Fruit fly (Drosophila melanogaster) whole organism, embryonic: ENCODE measurements around the gene ssh.

Experiments used
- Abd-B ChIP-seq: fragments of 200-800 bp; sonication (Bioruptor generic); optimal IDR thresholded peaks from 2 replicates; lab custom pipeline; 2018; ENCODE audit warnings: missing biosample characterization, mild to moderate bottlenecking, missing genetic modification characterization, moderate library complexity
- Bgb ChIP-seq: fragments of 200-800 bp; sonication (Bioruptor generic); IDR thresholded peaks from 2 replicates; pipeline ENCODE4 v1.3.6; 2022; ENCODE audit warnings: missing biosample characterization, missing genetic modification characterization; ENCODE audit not compliant: partially characterized antibody
- CG10274 ChIP-seq: fragments of 200-800 bp; sonication (Bioruptor generic); optimal IDR thresholded peaks from 3 replicates; lab custom pipeline; 2017; ENCODE audit warnings: missing biosample characterization, mild to moderate bottlenecking, missing genetic modification characterization
- CG11398 ChIP-seq: fragments of 200-800 bp; sonication (Bioruptor generic); optimal IDR thresholded peaks from 2 replicates; lab custom pipeline; 2016; ENCODE audit warnings: missing biosample characterization, missing genetic modification characterization
- CG12659 ChIP-seq: fragments of 200-800 bp; sonication (Bioruptor generic); optimal IDR thresholded peaks from 3 replicates; lab custom pipeline; 2017; ENCODE audit warnings: mild to moderate bottlenecking, missing biosample characterization, missing genetic modification reagents, missing genetic modification characterization
- CG12744 ChIP-seq: fragments of 200-800 bp; sonication (Bioruptor generic); optimal IDR thresholded peaks from 2 replicates; lab custom pipeline; 2016; ENCODE audit warnings: missing biosample characterization, missing genetic modification characterization
- CG12942 ChIP-seq: fragments of 200-800 bp; sonication (Bioruptor generic); optimal IDR thresholded peaks from 3 replicates; lab custom pipeline; 2016; ENCODE audit warnings: missing biosample characterization, missing genetic modification characterization
- CG16863 ChIP-seq: fragments of 200-800 bp; sonication (Bioruptor generic); optimal IDR thresholded peaks from 3 replicates; lab custom pipeline; 2016; ENCODE audit warnings: missing biosample characterization, missing genetic modification characterization
- CG17186 ChIP-seq: fragments of 200-800 bp; sonication (Bioruptor generic); optimal IDR thresholded peaks from 3 replicates; lab custom pipeline; 2017; ENCODE audit warnings: missing biosample characterization, missing genetic modification reagents, missing genetic modification characterization
- CG17612 ChIP-seq: fragments of 200-800 bp; sonication (Bioruptor generic); IDR thresholded peaks from 2 replicates; pipeline ENCODE4 v1.3.6; 2022; ENCODE audit warnings: missing biosample characterization, missing genetic modification characterization
- CG2889 ChIP-seq: fragments of 200-800 bp; sonication (Bioruptor generic); IDR thresholded peaks from 3 replicates; pipeline ENCODE4 v1.3.6; 2022; ENCODE audit warnings: missing biosample characterization, missing genetic modification characterization
- CG30403 ChIP-seq: fragments of 200-800 bp; sonication (Bioruptor generic); optimal IDR thresholded peaks from 3 replicates; lab custom pipeline; 2016; ENCODE audit warnings: missing biosample characterization, missing genetic modification characterization
- CG32532 ChIP-seq: fragments of 200-800 bp; sonication (Bioruptor generic); IDR thresholded peaks from 2 replicates; pipeline ENCODE4 v1.3.6; 2022; ENCODE audit warnings: missing biosample characterization, missing genetic modification characterization
- CG33213 ChIP-seq: fragments of 200-800 bp; sonication (Bioruptor generic); optimal IDR thresholded peaks from 3 replicates; lab custom pipeline; 2016; ENCODE audit warnings: missing biosample characterization, missing genetic modification characterization
- CG4424 ChIP-seq: fragments of 200-800 bp; sonication (Bioruptor generic); optimal IDR thresholded peaks from 3 replicates; lab custom pipeline; 2016; ENCODE audit warnings: missing biosample characterization, missing genetic modification characterization
- CG7987 ChIP-seq: fragments of 200-800 bp; sonication (Bioruptor generic); optimal IDR thresholded peaks from 2 replicates; lab custom pipeline; 2018; ENCODE audit warnings: missing biosample characterization, mild to moderate bottlenecking, missing genetic modification characterization, moderate library complexity
- CG8359 ChIP-seq: fragments of 200-800 bp; sonication (Bioruptor generic); optimal IDR thresholded peaks from 2 replicates; lab custom pipeline; 2017; ENCODE audit warnings: missing biosample characterization, mild to moderate bottlenecking, missing genetic modification characterization, borderline replicate concordance
- CG9727 ChIP-seq: fragments of 200-800 bp; sonication (Bioruptor generic); optimal IDR thresholded peaks from 3 replicates; lab custom pipeline; 2017; ENCODE audit warnings: missing biosample characterization, mild to moderate bottlenecking, missing genetic modification characterization
- CG9797 ChIP-seq: fragments of 200-800 bp; sonication (Bioruptor generic); optimal IDR thresholded peaks from 3 replicates; lab custom pipeline; 2018; ENCODE audit warnings: missing biosample characterization, mild to moderate bottlenecking, missing genetic modification characterization
- Dad ChIP-seq: fragments of 200-800 bp; sonication (Bioruptor generic); optimal IDR thresholded peaks from 3 replicates; lab custom pipeline; 2016; ENCODE audit warnings: missing biosample characterization, missing genetic modification characterization
- Drgx ChIP-seq: fragments of 200-800 bp; sonication (Bioruptor generic); IDR thresholded peaks from 2 replicates; pipeline ENCODE4 v1.3.6; 2022; ENCODE audit warnings: missing biosample characterization, missing genetic modification characterization
- Gug ChIP-seq: fragments of 200-800 bp; sonication (Bioruptor generic); IDR thresholded peaks from 4 replicates; pipeline ENCODE4 v1.3.6; 2022; ENCODE audit warnings: missing biosample characterization, missing genetic modification characterization
- HLH54F ChIP-seq: fragments of 200-800 bp; sonication (Bioruptor generic); optimal IDR thresholded peaks from 3 replicates; lab custom pipeline; 2016; ENCODE audit warnings: missing biosample characterization, missing genetic modification characterization
- HLHmδ ChIP-seq: fragments of 200-800 bp; sonication (Bioruptor generic); optimal IDR thresholded peaks from 2 replicates; lab custom pipeline; 2018; ENCODE audit warnings: missing biosample characterization, mild to moderate bottlenecking, missing genetic modification characterization, moderate library complexity
- HmgD ChIP-seq: fragments of 200-800 bp; sonication (Bioruptor generic); optimal IDR thresholded peaks from 3 replicates; lab custom pipeline; 2016; ENCODE audit warnings: missing biosample characterization, missing genetic modification characterization
- Mes4 ChIP-seq: fragments of 200-800 bp; sonication (Bioruptor generic); optimal IDR thresholded peaks from 2 replicates; lab custom pipeline; 2016; ENCODE audit warnings: missing biosample characterization, missing genetic modification characterization
- amos ChIP-seq: fragments of 200-800 bp; sonication (Bioruptor generic); IDR thresholded peaks from 2 replicates; pipeline ENCODE4 v1.3.6; 2022; ENCODE audit warnings: missing biosample characterization, missing genetic modification characterization; ENCODE audit not compliant: partially characterized antibody
- ase ChIP-seq: fragments of 200-800 bp; sonication (Bioruptor generic); IDR thresholded peaks from 3 replicates; pipeline ENCODE4 v1.3.6; 2022; ENCODE audit warnings: missing biosample characterization, missing genetic modification characterization
- cas ChIP-seq: fragments of 200-800 bp; sonication (Bioruptor generic); IDR thresholded peaks from 2 replicates; pipeline ENCODE4 v1.3.6; 2022; ENCODE audit warnings: missing biosample characterization, missing genetic modification characterization
- caup ChIP-seq: fragments of 200-800 bp; sonication (Bioruptor generic); optimal IDR thresholded peaks from 3 replicates; lab custom pipeline; 2017; ENCODE audit warnings: missing biosample characterization, mild to moderate bottlenecking, missing genetic modification characterization, moderate library complexity; ENCODE audit not compliant: severe bottlenecking
- chn ChIP-seq: fragments of 200-800 bp; sonication (Bioruptor generic); optimal IDR thresholded peaks from 2 replicates; lab custom pipeline; 2016; ENCODE audit warnings: missing biosample characterization, missing genetic modification characterization
- crc ChIP-seq: fragments of 200-800 bp; sonication (Bioruptor generic); optimal IDR thresholded peaks from 2 replicates; lab custom pipeline; 2016; ENCODE audit warnings: missing biosample characterization, missing genetic modification characterization
- croc ChIP-seq: fragments of 200-800 bp; sonication (Bioruptor generic); conservative IDR thresholded peaks from 3 replicates; pipeline ENCODE4 v1.3.6; 2022; ENCODE audit warnings: missing biosample characterization, missing genetic modification characterization
- eyg ChIP-seq: fragments of 200-800 bp; sonication (Bioruptor generic); optimal IDR thresholded peaks from 3 replicates; lab custom pipeline; 2016; ENCODE audit warnings: missing biosample characterization, missing genetic modification characterization
- fd3F ChIP-seq: fragments of 200-800 bp; sonication (Bioruptor generic); optimal IDR thresholded peaks from 2 replicates; lab custom pipeline; 2018; ENCODE audit warnings: missing biosample characterization, mild to moderate bottlenecking, missing genetic modification characterization, moderate library complexity
- hkb ChIP-seq, 2 experiments: fragments of 200-800 bp in 1 of 2; fragments of >200 bp in 1 of 2; sonication (Bioruptor generic) in 1 of 2; IDR thresholded peaks in 1 of 2; optimal IDR thresholded peaks in 1 of 2; 2 replicates each; pipeline versions ENCODE4 v1.3.6 to Lab custom; 2017 to 2022; ENCODE audit warnings: missing biosample characterization in 1 of 2, missing genetic modification characterization in 1 of 2
- lov ChIP-seq, 2 experiments: fragments of 200-800 bp in 1 of 2; fragments of >200 bp in 1 of 2; sonication (Bioruptor generic) in 1 of 2; IDR thresholded peaks in 1 of 2; optimal IDR thresholded peaks in 1 of 2; 2 replicates in 1 of 2; 3 replicates in 1 of 2; pipeline versions ENCODE4 v1.3.6 to Lab custom; 2017 to 2022; ENCODE audit warnings: missing biosample characterization in 1 of 2, missing genetic modification characterization in 1 of 2
- maf-S ChIP-seq: fragments of 200-800 bp; sonication (Bioruptor generic); optimal IDR thresholded peaks from 2 replicates; lab custom pipeline; 2016; ENCODE audit warnings: missing biosample characterization, missing genetic modification characterization
- nerfin-1 ChIP-seq: fragments of 200-800 bp; sonication (Bioruptor generic); optimal IDR thresholded peaks from 3 replicates; lab custom pipeline; 2019; ENCODE audit warnings: missing biosample characterization, mild to moderate bottlenecking, missing genetic modification characterization, moderate library complexity
- phol ChIP-seq: fragments of 200-800 bp; sonication (Bioruptor generic); optimal IDR thresholded peaks from 3 replicates; lab custom pipeline; 2018; ENCODE audit warnings: missing biosample characterization, mild to moderate bottlenecking, missing genetic modification characterization, moderate library complexity
- prd ChIP-seq, 3 experiments: fragments of >200 bp in 2 of 3; fragments of 200-800 bp in 1 of 3; sonication (Bioruptor generic) in 1 of 3; optimal IDR thresholded peaks in 2 of 3; IDR thresholded peaks in 1 of 3; 2 replicates in 2 of 3; 3 replicates in 1 of 3; pipeline versions ENCODE4 v1.3.6 to Lab custom; 2017 to 2022; ENCODE audit warnings: missing biosample characterization in 1 of 3, missing genetic modification characterization in 1 of 3
- ro ChIP-seq: fragments of 200-800 bp; sonication (Bioruptor generic); IDR thresholded peaks from 2 replicates; pipeline ENCODE4 v1.3.6; 2022; ENCODE audit warnings: missing biosample characterization, missing genetic modification characterization
- sisA ChIP-seq: fragments of 200-800 bp; sonication (Bioruptor generic); IDR thresholded peaks from 2 replicates; pipeline ENCODE4 v1.3.6; 2022; ENCODE audit warnings: missing biosample characterization, missing genetic modification characterization
- so ChIP-seq: fragments of 200-800 bp; sonication (Bioruptor generic); IDR thresholded peaks from 3 replicates; pipeline ENCODE4 v1.3.6; 2022; ENCODE audit warnings: missing biosample characterization, missing genetic modification characterization
- sug ChIP-seq: fragments of 200-800 bp; optimal IDR thresholded peaks from 2 replicates; lab custom pipeline; 2019; ENCODE audit warnings: missing biosample characterization, mild to moderate bottlenecking, missing genetic modification characterization, moderate library complexity
- tin ChIP-seq: fragments of 200-800 bp; sonication (Bioruptor generic); optimal IDR thresholded peaks from 3 replicates; lab custom pipeline; 2016; ENCODE audit warnings: missing biosample characterization, missing genetic modification characterization
- vnd ChIP-seq: fragments of 200-800 bp; sonication (Bioruptor generic); IDR thresholded peaks from 3 replicates; pipeline ENCODE4 v1.3.6; 2022; ENCODE audit warnings: missing biosample characterization, missing genetic modification characterization; ENCODE audit not compliant: partially characterized antibody

Gene ssh

DNA sequence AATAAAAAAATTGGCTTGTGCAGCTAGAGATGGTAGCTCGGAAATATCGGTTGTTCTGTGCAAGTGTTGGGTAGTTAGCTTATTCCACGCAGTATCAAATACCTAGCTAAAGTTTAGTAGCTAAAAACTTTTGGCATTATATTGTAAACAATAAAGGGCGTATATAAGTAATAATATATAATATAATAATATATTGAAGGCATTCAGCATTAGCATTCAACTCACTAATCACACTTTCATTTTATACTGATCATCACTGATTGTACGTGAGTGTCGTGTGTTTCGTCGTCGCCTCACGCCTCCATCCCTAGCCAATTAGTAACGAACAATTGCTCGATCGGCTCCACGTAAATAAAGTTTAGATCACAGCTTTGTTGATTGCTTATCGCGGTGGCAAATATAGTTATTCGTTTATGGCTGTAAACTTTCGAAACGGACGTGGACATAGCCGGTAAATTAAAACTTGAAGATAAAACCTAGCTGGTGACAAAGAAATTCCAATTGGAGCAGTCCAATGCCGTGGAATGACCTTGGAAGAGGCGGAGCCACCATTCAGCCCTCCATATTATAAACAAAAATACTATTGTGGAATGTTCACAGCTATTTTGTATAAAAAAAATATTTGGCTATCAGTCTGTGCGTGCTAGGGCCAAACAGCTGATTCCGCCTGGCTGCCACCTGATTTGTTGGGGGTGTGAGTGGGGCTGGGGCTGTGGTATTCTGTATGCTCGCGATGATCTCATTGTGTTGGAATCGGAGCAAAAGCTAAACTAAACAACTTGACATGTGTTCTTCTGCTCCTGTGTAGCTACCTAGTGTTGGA lies 26.7 kb downstream of the ssh start, which contains the start of the genes PIG-S, sud1 and CG11168 (continued):
- TF ChIP-seq ase (GFP tag; lab: Robert Waterston, UW) (no peak), croc (GFP tag; lab: Robert Waterston, UW) (peak; percentile 53; the same call in 2 of the 3 replicates), CG30403 (GFP tag; lab: Kevin White, UChicago) (peak; percentile 65), HLH54F (GFP tag; lab: Kevin White, UChicago) (peak; percentile 7), sug (tag; lab: Kevin White, UChicago) (no peak), phol (tag; lab: Kevin White, UChicago) (peak; percentile 81), lov (optimal IDR thresholded peaks at IDR 0.05; lab: Kevin White, UChicago) (no peak), lov (GFP tag; IDR thresholded peaks at IDR 0.05; lab: Robert Waterston, UW) (0 out of 3 replicates have a peak, but pooled peaks have one; percentile 23), crc (GFP tag; lab: Kevin White, UChicago) (no peak), Dad (GFP tag; lab: Kevin White, UChicago) (no peak), sisA (GFP tag; lab: Robert Waterston, UW) (peak; percentile 47; the same call in 1 of the 2 replicates), caup (GFP tag; lab: Kevin White, UChicago) (peak; percentile 50), prd (optimal IDR thresholded peaks at IDR 0.05; lab: Kevin White, UChicago) (no peak), prd (GFP tag; IDR thresholded peaks at IDR 0.05; lab: Robert Waterston, UW) (peak; percentile 88), nerfin-1 (tag; lab: Kevin White, UChicago) (no peak), maf-S (GFP tag; lab: Kevin White, UChicago) (no peak), fd3F (GFP tag; lab: Kevin White, UChicago) (peak; percentile 30), hkb (optimal IDR thresholded peaks at IDR 0.05; lab: Kevin White, UChicago) (no peak), hkb (GFP tag; IDR thresholded peaks at IDR 0.05; lab: Robert Waterston, UW) (0 out of 2 replicates have a peak, but pooled peaks have one; percentile 11), CG8359 (GFP tag; lab: Kevin White, UChicago) (no peak), tin (GFP tag; lab: Kevin White, UChicago) (peak; percentile 57), CG32532 (peak; percentile 58), HLHmδ (GFP tag; lab: Kevin White, UChicago) (no peak), CG17612 (no peak), vnd (GFP tag; lab: Robert Waterston, UW) (peak; percentile 95), CG16863 (no peak), Gug (GFP tag; lab: Robert Waterston, UW) (peak; percentile 64; the same call in 3 of the 4 replicates), CG12942 (GFP tag; lab: Kevin White, UChicago) (peak; percentile 50), amos (GFP tag; lab: Robert Waterston, UW) (peak; percentile 82), Bgb (GFP tag; lab: Robert Waterston, UW) (peak; percentile 87), Abd-B (GFP tag; lab: Kevin White, UChicago) (peak; percentile 72), CG9727 (GFP tag; lab: Kevin White, UChicago) (peak; percentile 68), CG4424 (peak; percentile 53), CG17186 (no peak), eyg (GFP tag; lab: Kevin White, UChicago) (no peak), Mes4 (GFP tag; lab: Kevin White, UChicago) (no peak), CG9797 (GFP tag; lab: Kevin White, UChicago) (peak; percentile 20), so (GFP tag; lab: Robert Waterston, UW) (0 out of 3 replicates have a peak, but pooled peaks have one; percentile 54), CG10274 (GFP tag; lab: Kevin White, UChicago) (no peak), CG7987 (no peak), CG2889 (GFP tag; lab: Robert Waterston, UW) (no peak), CG33213 (GFP tag; lab: Kevin White, UChicago) (no peak), CG11398 (no peak), cas (GFP tag; lab: Robert Waterston, UW) (no peak), chn (no peak), Drgx (GFP tag; lab: Robert Waterston, UW) (no peak), ro (GFP tag; lab: Robert Waterston, UW) (peak; percentile 31; the same call in 1 of the 2 replicates), CG12744 (GFP tag; lab: Kevin White, UChicago) (no peak), HmgD (GFP tag; lab: Kevin White, UChicago) (no peak), CG12659 (GFP tag; lab: Kevin White, UChicago) (peak; percentile 65)
